Fruit fly (Drosophila melanogaster) whole organism, embryonic: Measurements from ENCODE around the gene CG43051.

Source experiments
- Ada2b ChIP-seq: fragments of 200-800 bp; sonication (Bioruptor generic); IDR thresholded peaks from 2 replicates; pipeline ENCODE4 v1.3.6; 2022; ENCODE audit warnings: missing biosample characterization, missing genetic modification characterization
- Adf1 ChIP-seq: fragments of 200-800 bp; sonication (Bioruptor generic); IDR thresholded peaks from 2 replicates; pipeline ENCODE4 v1.3.6; 2022; ENCODE audit warnings: missing biosample characterization, missing genetic modification characterization
- Bdp1 ChIP-seq: fragments of 200-800 bp; sonication (Bioruptor generic); optimal IDR thresholded peaks from 3 replicates; lab custom pipeline; 2016; ENCODE audit warnings: missing biosample characterization, missing genetic modification characterization
- C15 ChIP-seq: fragments of 200-800 bp; sonication (Bioruptor generic); IDR thresholded peaks from 3 replicates; pipeline ENCODE4 v1.3.6; 2022; ENCODE audit warnings: missing biosample characterization, missing genetic modification characterization
- CG10565 ChIP-seq: fragments of 200-800 bp; sonication (Bioruptor generic); optimal IDR thresholded peaks from 3 replicates; lab custom pipeline; 2016; ENCODE audit warnings: missing biosample characterization, mild to moderate bottlenecking, missing genetic modification characterization
- CG12659 ChIP-seq: fragments of 200-800 bp; sonication (Bioruptor generic); optimal IDR thresholded peaks from 3 replicates; lab custom pipeline; 2017; ENCODE audit warnings: mild to moderate bottlenecking, missing biosample characterization, missing genetic modification reagents, missing genetic modification characterization
- CG13123 ChIP-seq: fragments of 200-800 bp; sonication (Bioruptor generic); optimal IDR thresholded peaks from 2 replicates; lab custom pipeline; 2016; ENCODE audit warnings: missing biosample characterization, missing genetic modification characterization
- CG13424 ChIP-seq: fragments of 200-800 bp; sonication (Bioruptor generic); optimal IDR thresholded peaks from 2 replicates; lab custom pipeline; 2019; ENCODE audit warnings: missing biosample characterization, mild to moderate bottlenecking, missing genetic modification characterization, moderate library complexity
- CG13894 ChIP-seq: fragments of 200-800 bp; sonication (Bioruptor generic); optimal IDR thresholded peaks from 3 replicates; lab custom pipeline; 2018; ENCODE audit warnings: missing biosample characterization, mild to moderate bottlenecking, missing genetic modification characterization, moderate library complexity
- CG14965 ChIP-seq: fragments of 200-800 bp; sonication (Bioruptor generic); optimal IDR thresholded peaks from 2 replicates; lab custom pipeline; 2016; ENCODE audit warnings: missing biosample characterization, missing genetic modification characterization, borderline replicate concordance
- CG15601 ChIP-seq: fragments of 200-800 bp; sonication (Bioruptor generic); optimal IDR thresholded peaks from 3 replicates; lab custom pipeline; 2019; ENCODE audit warnings: missing biosample characterization, mild to moderate bottlenecking, missing genetic modification characterization, moderate library complexity
- CG17829 ChIP-seq: fragments of 200-800 bp; optimal IDR thresholded peaks from 2 replicates; lab custom pipeline; 2019; ENCODE audit warnings: missing biosample characterization, mild to moderate bottlenecking, missing genetic modification characterization, moderate library complexity
- CG18262 ChIP-seq: fragments of 200-800 bp; optimal IDR thresholded peaks from 3 replicates; lab custom pipeline; 2019; ENCODE audit warnings: missing biosample characterization, mild to moderate bottlenecking, missing genetic modification characterization, moderate library complexity
- CG18476 ChIP-seq: fragments of 200-800 bp; sonication (Bioruptor generic); optimal IDR thresholded peaks from 2 replicates; lab custom pipeline; 2016; ENCODE audit warnings: missing biosample characterization, mild to moderate bottlenecking, missing genetic modification characterization
- CG2116 ChIP-seq: fragments of 200-800 bp; sonication (Bioruptor generic); optimal IDR thresholded peaks from 3 replicates; lab custom pipeline; 2018; ENCODE audit warnings: missing biosample characterization, mild to moderate bottlenecking, missing genetic modification characterization
- CG3163 ChIP-seq: fragments of 200-800 bp; sonication (Bioruptor generic); optimal IDR thresholded peaks from 3 replicates; lab custom pipeline; 2016; ENCODE audit warnings: missing biosample characterization, missing genetic modification characterization
- CG33557 ChIP-seq: fragments of 200-800 bp; sonication (Bioruptor generic); optimal IDR thresholded peaks from 2 replicates; lab custom pipeline; 2019; ENCODE audit warnings: missing biosample characterization, mild to moderate bottlenecking, missing genetic modification characterization, moderate library complexity
- CG3847 ChIP-seq: fragments of 200-800 bp; sonication (Bioruptor generic); IDR thresholded peaks from 2 replicates; pipeline ENCODE4 v1.3.6; 2022; ENCODE audit warnings: missing biosample characterization, missing genetic modification characterization
- CG3995 ChIP-seq: fragments of 200-800 bp; sonication (Bioruptor generic); optimal IDR thresholded peaks from 3 replicates; lab custom pipeline; 2016; ENCODE audit warnings: missing biosample characterization, missing genetic modification characterization
- CG43689 ChIP-seq: fragments of 200-800 bp; sonication (Bioruptor generic); IDR thresholded peaks from 2 replicates; pipeline ENCODE4 v1.3.6; 2022; ENCODE audit warnings: missing biosample characterization, missing genetic modification characterization
- CG4617 ChIP-seq: fragments of 200-800 bp; sonication (Bioruptor generic); optimal IDR thresholded peaks from 3 replicates; lab custom pipeline; 2016; ENCODE audit warnings: missing biosample characterization, missing genetic modification characterization, borderline replicate concordance
- CG4820 ChIP-seq: fragments of 200-800 bp; sonication (Bioruptor generic); optimal IDR thresholded peaks from 3 replicates; lab custom pipeline; 2016; ENCODE audit warnings: missing biosample characterization, missing genetic modification characterization
- CG5180 ChIP-seq: fragments of 200-800 bp; sonication (Bioruptor generic); optimal IDR thresholded peaks from 3 replicates; lab custom pipeline; 2017; ENCODE audit warnings: missing biosample characterization, missing genetic modification characterization, mild to moderate bottlenecking, moderate library complexity, missing genetic modification reagents
- CG6272 ChIP-seq: fragments of 200-800 bp; sonication (Bioruptor generic); IDR thresholded peaks from 2 replicates; pipeline ENCODE4 v1.3.6; 2022; ENCODE audit warnings: missing biosample characterization, missing genetic modification characterization
- CG7271 ChIP-seq: fragments of 200-800 bp; sonication (Bioruptor generic); optimal IDR thresholded peaks from 2 replicates; lab custom pipeline; 2018; ENCODE audit warnings: missing biosample characterization, mild to moderate bottlenecking, missing genetic modification characterization, moderate library complexity
- CG7928 ChIP-seq: fragments of 200-800 bp; sonication (Bioruptor generic); optimal IDR thresholded peaks from 2 replicates; lab custom pipeline; 2017; ENCODE audit warnings: missing biosample characterization, mild to moderate bottlenecking, missing genetic modification characterization
- CG9876 ChIP-seq: fragments of 200-800 bp; sonication (Bioruptor generic); optimal IDR thresholded peaks from 2 replicates; lab custom pipeline; 2016; ENCODE audit warnings: missing biosample characterization, missing genetic modification characterization
- Camta ChIP-seq: fragments of 200-800 bp; sonication (Bioruptor generic); optimal IDR thresholded peaks from 2 replicates; lab custom pipeline; 2016; ENCODE audit warnings: missing biosample characterization, missing genetic modification characterization
- E2f1 ChIP-seq: fragments of 200-800 bp; sonication (Bioruptor generic); IDR thresholded peaks from 2 replicates; pipeline ENCODE4 v1.3.6; 2022; ENCODE audit warnings: missing biosample characterization, missing genetic modification characterization
- HHEX ChIP-seq: fragments of 200-800 bp; sonication (Bioruptor generic); optimal IDR thresholded peaks from 3 replicates; lab custom pipeline; 2017; ENCODE audit warnings: missing biosample characterization, mild to moderate bottlenecking, missing genetic modification characterization, missing genetic modification reagents
- Hmr ChIP-seq: fragments of 200-800 bp; sonication (Bioruptor generic); optimal IDR thresholded peaks from 3 replicates; lab custom pipeline; 2017; ENCODE audit warnings: mild to moderate bottlenecking, missing biosample characterization, missing genetic modification reagents, missing genetic modification characterization
- Hr39 ChIP-seq: fragments of >200 bp; optimal IDR thresholded peaks from 2 replicates; lab custom pipeline; 2017
- MESR4 ChIP-seq: fragments of 200-800 bp; sonication (Bioruptor generic); optimal IDR thresholded peaks from 2 replicates; lab custom pipeline; 2018; ENCODE audit warnings: missing biosample characterization, mild to moderate bottlenecking, missing genetic modification characterization, moderate library complexity
- Meics ChIP-seq: fragments of 200-800 bp; sonication (Bioruptor generic); optimal IDR thresholded peaks from 2 replicates; lab custom pipeline; 2017; ENCODE audit warnings: missing biosample characterization, mild to moderate bottlenecking, missing genetic modification characterization
- Neu2 ChIP-seq: fragments of 200-800 bp; sonication (Bioruptor generic); optimal IDR thresholded peaks from 3 replicates; lab custom pipeline; 2016; ENCODE audit warnings: missing biosample characterization, missing genetic modification characterization, borderline replicate concordance
- Optix ChIP-seq: fragments of 200-800 bp; sonication (Bioruptor generic); IDR thresholded peaks from 3 replicates; pipeline ENCODE4 v1.3.6; 2022; ENCODE audit warnings: missing biosample characterization, missing genetic modification characterization
- ap ChIP-seq: fragments of 200-800 bp; sonication (Bioruptor generic); IDR thresholded peaks from 2 replicates; pipeline ENCODE4 v1.3.6; 2022; ENCODE audit warnings: missing biosample characterization, missing genetic modification characterization
- bowl ChIP-seq: fragments of 200-800 bp; sonication (Bioruptor generic); IDR thresholded peaks from 2 replicates; pipeline ENCODE4 v1.3.6; 2022; ENCODE audit warnings: missing biosample characterization, missing genetic modification characterization
- corto ChIP-seq: fragments of 200-800 bp; sonication (Bioruptor generic); optimal IDR thresholded peaks from 2 replicates; lab custom pipeline; 2016; ENCODE audit warnings: missing biosample characterization, mild to moderate bottlenecking, missing genetic modification characterization, moderate library complexity
- dm ChIP-seq: fragments of 200-800 bp; sonication (Bioruptor generic); optimal IDR thresholded peaks from 3 replicates; lab custom pipeline; 2016; ENCODE audit warnings: missing biosample characterization, missing genetic modification characterization
- esg ChIP-seq: fragments of 200-800 bp; sonication (Bioruptor generic); conservative IDR thresholded peaks from 2 replicates; pipeline ENCODE4 v1.3.6; 2022; ENCODE audit warnings: missing biosample characterization, missing genetic modification characterization
- fd3F ChIP-seq: fragments of 200-800 bp; sonication (Bioruptor generic); optimal IDR thresholded peaks from 2 replicates; lab custom pipeline; 2018; ENCODE audit warnings: missing biosample characterization, mild to moderate bottlenecking, missing genetic modification characterization, moderate library complexity
- jing ChIP-seq: fragments of 200-800 bp; sonication (Bioruptor generic); optimal IDR thresholded peaks from 2 replicates; lab custom pipeline; 2018; ENCODE audit warnings: missing biosample characterization, mild to moderate bottlenecking, missing genetic modification characterization
- kni ChIP-seq: fragments of 200-800 bp; sonication (Bioruptor generic); optimal IDR thresholded peaks from 3 replicates; lab custom pipeline; 2017; ENCODE audit warnings: mild to moderate bottlenecking, missing biosample characterization, missing genetic modification reagents, missing genetic modification characterization
- pfk ChIP-seq: fragments of 200-800 bp; sonication (Bioruptor generic); optimal IDR thresholded peaks from 2 replicates; lab custom pipeline; 2018; ENCODE audit warnings: missing biosample characterization, mild to moderate bottlenecking, missing genetic modification characterization, moderate library complexity
- prd ChIP-seq, 3 experiments: fragments of >200 bp in 2 of 3; fragments of 200-800 bp in 1 of 3; sonication (Bioruptor generic) in 1 of 3; optimal IDR thresholded peaks in 2 of 3; IDR thresholded peaks in 1 of 3; 2 replicates in 2 of 3; 3 replicates in 1 of 3; pipeline versions ENCODE4 v1.3.6 to Lab custom; 2017 to 2022; ENCODE audit warnings: missing biosample characterization in 1 of 3, missing genetic modification characterization in 1 of 3
- pum ChIP-seq: fragments of 200-800 bp; sonication (Bioruptor generic); optimal IDR thresholded peaks from 2 replicates; lab custom pipeline; 2016; ENCODE audit warnings: missing biosample characterization, missing genetic modification characterization
- slbo ChIP-seq: fragments of 200-800 bp; sonication (Bioruptor generic); IDR thresholded peaks from 2 replicates; pipeline ENCODE4 v1.3.6; 2022; ENCODE audit warnings: missing biosample characterization, missing genetic modification characterization
- slou ChIP-seq: fragments of 200-800 bp; sonication (Bioruptor generic); optimal IDR thresholded peaks from 3 replicates; lab custom pipeline; 2016; ENCODE audit warnings: missing biosample characterization, missing genetic modification characterization
- stwl ChIP-seq: fragments of 200-800 bp; sonication (Bioruptor generic); optimal IDR thresholded peaks from 3 replicates; lab custom pipeline; 2018; ENCODE audit warnings: missing biosample characterization, mild to moderate bottlenecking, missing genetic modification characterization, moderate library complexity
- zen ChIP-seq: fragments of 200-800 bp; sonication (Bioruptor generic); optimal IDR thresholded peaks from 3 replicates; lab custom pipeline; 2018; ENCODE audit warnings: missing biosample characterization, mild to moderate bottlenecking, missing genetic modification characterization, moderate library complexity

Gene CG43051

dm6 chr2L:12535637-12536038 lies 27.9 kb downstream of the CG43051 start (continued):
- TF ChIP-seq CG3847: 0 out of 2 replicates have a peak, but pooled peaks have one; percentile 31
- no peak for TF ChIP-seq esg (GFP tag; lab: Robert Waterston, UW)
- TF ChIP-seq CG7271 (tag; lab: Kevin White, UChicago): no peak
- TF ChIP-seq jing (GFP tag; lab: Kevin White, UChicago): no peak
- no peak for TF ChIP-seq CG4617 (GFP tag; lab: Kevin White, UChicago)
- no peak for TF ChIP-seq Bdp1 (GFP tag; lab: Kevin White, UChicago)
- TF ChIP-seq bowl (GFP tag; lab: Robert Waterston, UW): no peak; the same call in 1 of the 2 replicates
- no peak for TF ChIP-seq CG2116 (GFP tag; lab: Kevin White, UChicago)
- TF ChIP-seq Hr39 (lab: Kevin White, UChicago): no peak
- TF ChIP-seq slbo (GFP tag; lab: Robert Waterston, UW): peak; percentile 61
- peak; percentile 21 for TF ChIP-seq CG4820
- TF ChIP-seq HHEX: peak; percentile 80
- TF ChIP-seq zen (tag; lab: Kevin White, UChicago): no peak
- TF ChIP-seq CG3163 (GFP tag; lab: Kevin White, UChicago): peak; percentile 53
- TF ChIP-seq kni: peak; percentile 87
- TF ChIP-seq CG13894 (tag; lab: Kevin White, UChicago): peak; percentile 88
- peak; percentile 42 for TF ChIP-seq CG17829 (tag; lab: Kevin White, UChicago)
- TF ChIP-seq CG6272 (GFP tag; lab: Robert Waterston, UW): no peak
- peak; percentile 42 for TF ChIP-seq Adf1 (GFP tag; lab: Robert Waterston, UW)
- TF ChIP-seq dm (GFP tag; lab: Kevin White, UChicago): no peak
- TF ChIP-seq CG18262: peak; percentile 50
- TF ChIP-seq C15 (GFP tag; lab: Robert Waterston, UW): no peak
- TF ChIP-seq slou (GFP tag; lab: Kevin White, UChicago): no peak
- 0 out of 3 replicates have a peak, but pooled peaks have one; percentile 26 for TF ChIP-seq Optix
- no peak for TF ChIP-seq MESR4 (GFP tag; lab: Kevin White, UChicago)
- TF ChIP-seq CG9876 (GFP tag; lab: Kevin White, UChicago): no peak
- TF ChIP-seq CG7928 (GFP tag; lab: Kevin White, UChicago): peak; percentile 53
- TF ChIP-seq CG43689: no peak
- TF ChIP-seq corto (GFP tag; lab: Kevin White, UChicago): no peak
- no peak for TF ChIP-seq Ada2b
- TF ChIP-seq prd (optimal IDR thresholded peaks at IDR 0.05; lab: Kevin White, UChicago): no peak
- peak; percentile 56; the same call in 1 of the 3 replicates for TF ChIP-seq prd (GFP tag; IDR thresholded peaks at IDR 0.05; lab: Robert Waterston, UW)
- TF ChIP-seq CG33557 (GFP tag; lab: Kevin White, UChicago): peak; percentile 70
- no peak for TF ChIP-seq CG14965
- peak; percentile 71 for TF ChIP-seq CG5180
- peak; percentile 82 for TF ChIP-seq Hmr (GFP tag; lab: Kevin White, UChicago)
- TF ChIP-seq CG15601: peak; percentile 69
- peak; percentile 84 for TF ChIP-seq Meics
- TF ChIP-seq CG3995: no peak
- TF ChIP-seq stwl (tag; lab: Kevin White, UChicago): no peak
- no peak for TF ChIP-seq Camta
- TF ChIP-seq ap (GFP tag; lab: Robert Waterston, UW): no peak
- no peak for TF ChIP-seq fd3F (GFP tag; lab: Kevin White, UChicago)
- TF ChIP-seq CG13424 (tag; lab: Kevin White, UChicago): peak; percentile 49
- no peak for TF ChIP-seq Neu2
- no peak for TF ChIP-seq pum
- peak; percentile 47 for TF ChIP-seq CG12659
- TF ChIP-seq CG10565: no peak
- TF ChIP-seq CG13123 (GFP tag; lab: Kevin White, UChicago): no peak
- TF ChIP-seq pfk (GFP tag; lab: Kevin White, UChicago): peak; percentile 56
- TF ChIP-seq E2f1 (GFP tag; lab: Robert Waterston, UW): no peak
- no peak for TF ChIP-seq CG18476 (GFP tag; lab: Kevin White, UChicago)
